Worm (Caenorhabditis elegans) whole organism, L4 larva: ENCODE data around the gene ets-5.

Experiments
- D1046.2 ChIP-seq: fragments of 200-800 bp; sonication (Bioruptor generic); IDR thresholded peaks from 2 replicates; pipeline ENCODE4 v1.3.6; 2022; ENCODE audit warnings: missing genetic modification characterization, missing compliant biosample characterization
- F49E8.2 ChIP-seq: sonication (generic microtip); optimal IDR thresholded peaks from 2 replicates; lab custom pipeline; 2016; ENCODE audit warnings: missing compliant biosample characterization, mild to moderate bottlenecking, missing genetic modification characterization, borderline replicate concordance
- T20F7.1 ChIP-seq: fragments of 200-800 bp; sonication (Bioruptor generic); optimal IDR thresholded peaks from 2 replicates; lab custom pipeline; 2018; ENCODE audit warnings: mild to moderate bottlenecking, missing genetic modification characterization, missing compliant biosample characterization
- Y75B8A.6 ChIP-seq: fragments of 200-800 bp; sonication (Bioruptor generic); IDR thresholded peaks from 2 replicates; pipeline ENCODE4 v1.3.6; 2022; ENCODE audit warnings: missing genetic modification reagents, missing genetic modification characterization, missing compliant biosample characterization
- ZK337.2 ChIP-seq: fragments of 200-800 bp; sonication (Bioruptor generic); IDR thresholded peaks from 2 replicates; pipeline ENCODE4 v1.3.6; 2022; ENCODE audit warnings: missing genetic modification reagents, missing genetic modification characterization, missing compliant biosample characterization
- ama-1 ChIP-seq: fragments of 150-350 bp; optimal IDR thresholded peaks from 2 replicates; lab custom pipeline; 2014; ENCODE audit warnings: inconsistent platforms, mixed read lengths
- ceh-28 ChIP-seq: fragments of 150-350 bp; optimal IDR thresholded peaks from 2 replicates; lab custom pipeline; 2014; ENCODE audit warnings: missing biosample characterization, missing genetic modification reagents, missing genetic modification characterization
- ceh-44 ChIP-seq: fragments of 200-800 bp; sonication (Bioruptor generic); IDR thresholded peaks from 2 replicates; pipeline ENCODE4 v1.3.6; 2022; ENCODE audit warnings: missing genetic modification reagents, missing genetic modification characterization, missing compliant biosample characterization
- ceh-62 ChIP-seq: sonication (generic microtip); optimal IDR thresholded peaks from 2 replicates; lab custom pipeline; 2017; ENCODE audit warnings: missing biosample characterization, missing genetic modification characterization
- ceh-82 ChIP-seq: sonication (generic microtip); optimal IDR thresholded peaks from 2 replicates; lab custom pipeline; 2017; ENCODE audit warnings: missing biosample characterization, missing genetic modification characterization
- ctbp-1 ChIP-seq: fragments of 200-800 bp; sonication (Bioruptor generic); IDR thresholded peaks from 2 replicates; pipeline ENCODE4 v1.3.6; 2022; ENCODE audit warnings: missing genetic modification reagents, missing genetic modification characterization, missing compliant biosample characterization
- daf-16 ChIP-seq, 3 experiments: sonication (generic microtip); optimal IDR thresholded peaks; 2 replicates each; lab custom pipeline; 2016 to 2017; ENCODE audit warnings: missing genetic modification characterization in 3 of 3, missing genetic modification reagents in 3 of 3, mild to moderate bottlenecking in 2 of 3, missing compliant biosample characterization in 2 of 3, missing biosample characterization in 1 of 3, moderate library complexity in 1 of 3
- daf-19 ChIP-seq: fragments of 200-800 bp; sonication (Bioruptor generic); conservative IDR thresholded peaks from 2 replicates; pipeline ENCODE4 v1.3.6; 2022; ENCODE audit warnings: missing genetic modification characterization, missing compliant biosample characterization
- dmd-6 ChIP-seq: fragments of 200-800 bp; sonication (Bioruptor generic); IDR thresholded peaks from 2 replicates; pipeline ENCODE4 v1.3.6; 2022; ENCODE audit warnings: missing genetic modification reagents, missing genetic modification characterization, missing compliant biosample characterization
- dmd-8 ChIP-seq: fragments of 200-800 bp; sonication (Bioruptor generic); IDR thresholded peaks from 2 replicates; pipeline ENCODE4 v1.3.6; 2022; ENCODE audit warnings: missing genetic modification characterization, missing compliant biosample characterization
- duxl-1 ChIP-seq: sonication (generic microtip); optimal IDR thresholded peaks from 2 replicates; lab custom pipeline; 2016; ENCODE audit warnings: mild to moderate bottlenecking, missing genetic modification characterization, moderate library complexity, missing compliant biosample characterization; ENCODE audit not compliant: poor library complexity
- dve-1 ChIP-seq: sonication (generic microtip); optimal IDR thresholded peaks from 2 replicates; lab custom pipeline; 2017; ENCODE audit warnings: antibody characterized with exemption, mild to moderate bottlenecking, missing genetic modification characterization, missing compliant biosample characterization; ENCODE audit not compliant: insufficient read depth
- egl-43 ChIP-seq: fragments of 200-800 bp; sonication (Bioruptor generic); IDR thresholded peaks from 2 replicates; pipeline ENCODE4 v1.3.6; 2022; ENCODE audit warnings: missing genetic modification reagents, missing genetic modification characterization, missing compliant biosample characterization
- hlh-11 ChIP-seq: fragments of 200-800 bp; sonication (Bioruptor generic); optimal IDR thresholded peaks from 2 replicates; lab custom pipeline; 2018; ENCODE audit warnings: mild to moderate bottlenecking, missing genetic modification characterization, missing compliant biosample characterization
- hlh-30 ChIP-seq: sonication (generic microtip); optimal IDR thresholded peaks from 2 replicates; lab custom pipeline; 2017; ENCODE audit warnings: antibody characterized with exemption, mild to moderate bottlenecking, missing genetic modification characterization, missing compliant biosample characterization; ENCODE audit not compliant: insufficient read depth
- hmg-1.1 ChIP-seq: fragments of 200-800 bp; sonication (Bioruptor generic); IDR thresholded peaks from 2 replicates; pipeline ENCODE4 v1.3.6; 2022; ENCODE audit warnings: missing genetic modification reagents, missing genetic modification characterization, missing compliant biosample characterization
- jun-1 ChIP-seq: fragments of 150-350 bp; optimal IDR thresholded peaks from 2 replicates; lab custom pipeline; 2014; ENCODE audit warnings: missing biosample characterization, missing genetic modification reagents, missing genetic modification characterization
- lim-7 ChIP-seq: fragments of 200-800 bp; sonication (Bioruptor generic); IDR thresholded peaks from 2 replicates; pipeline ENCODE4 v1.3.6; 2022; ENCODE audit warnings: missing genetic modification characterization, missing compliant biosample characterization
- madf-5 ChIP-seq, 2 experiments: fragments of 200-800 bp; sonication (Bioruptor generic); IDR thresholded peaks; 2 replicates each; pipeline ENCODE4 v1.3.6; 2022; ENCODE audit warnings: missing compliant biosample characterization in 2 of 2, missing genetic modification characterization in 2 of 2
- mdl-1 ChIP-seq, 2 experiments: fragments of 150-350 bp in 1 of 2; sonication (generic microtip) in 1 of 2; optimal IDR thresholded peaks; 2 replicates each; lab custom pipeline; 2014 to 2017; ENCODE audit warnings: missing biosample characterization in 2 of 2, missing genetic modification characterization in 2 of 2
- mep-1 ChIP-seq: fragments of 150-350 bp; sonication (generic microtip); optimal IDR thresholded peaks from 3 replicates; lab custom pipeline; 2014; ENCODE audit warnings: missing biosample characterization, missing genetic modification characterization
- mes-2 ChIP-seq: sonication (generic microtip); optimal IDR thresholded peaks from 2 replicates; lab custom pipeline; 2016; ENCODE audit warnings: missing genotype, mild to moderate bottlenecking, missing genetic modification characterization, missing compliant biosample characterization; ENCODE audit not compliant: poor library complexity, severe bottlenecking
- nhr-10 ChIP-seq: fragments of 150-350 bp; optimal IDR thresholded peaks from 2 replicates; lab custom pipeline; 2014; ENCODE audit warnings: missing biosample characterization, missing genetic modification characterization
- nhr-102 ChIP-seq: sonication (generic microtip); optimal IDR thresholded peaks from 2 replicates; lab custom pipeline; 2016; ENCODE audit warnings: mild to moderate bottlenecking, missing genetic modification characterization, moderate library complexity, missing compliant biosample characterization
- nhr-111 ChIP-seq: fragments of 200-800 bp; sonication (Bioruptor generic); optimal IDR thresholded peaks from 2 replicates; lab custom pipeline; 2018; ENCODE audit warnings: mild to moderate bottlenecking, missing genetic modification characterization, missing compliant biosample characterization
- nhr-28 ChIP-seq: fragments of 150-350 bp; optimal IDR thresholded peaks from 2 replicates; lab custom pipeline; 2014; ENCODE audit warnings: missing biosample characterization, missing genetic modification characterization
- nhr-42 ChIP-seq: fragments of 200-800 bp; sonication (Bioruptor generic); IDR thresholded peaks from 2 replicates; pipeline ENCODE4 v1.3.6; 2022; ENCODE audit warnings: missing genetic modification characterization, missing compliant biosample characterization
- nhr-48 ChIP-seq: sonication (generic microtip); optimal IDR thresholded peaks from 2 replicates; lab custom pipeline; 2016; ENCODE audit warnings: mild to moderate bottlenecking, missing genetic modification characterization, missing compliant biosample characterization
- nhr-6 ChIP-seq: fragments of 150-350 bp; optimal IDR thresholded peaks from 2 replicates; lab custom pipeline; 2014; ENCODE audit warnings: missing biosample characterization, missing genetic modification characterization
- nhr-76 ChIP-seq: fragments of 150-350 bp; optimal IDR thresholded peaks from 2 replicates; lab custom pipeline; 2014; ENCODE audit warnings: missing biosample characterization, missing genetic modification characterization
- nhr-77 ChIP-seq: fragments of 150-350 bp; optimal IDR thresholded peaks from 2 replicates; lab custom pipeline; 2014; ENCODE audit warnings: missing biosample characterization, missing genetic modification characterization
- pha-4 ChIP-seq, 2 experiments: fragments of 150-350 bp in 1 of 2; fragments of 200-800 bp in 1 of 2; sonication (Bioruptor generic) in 1 of 2; IDR thresholded peaks in 1 of 2; optimal IDR thresholded peaks in 1 of 2; 2 replicates each; pipeline versions ENCODE4 v1.3.6 to Lab custom; 2014 to 2022; ENCODE audit warnings: missing genetic modification characterization in 2 of 2, missing genetic modification reagents in 2 of 2, missing biosample characterization in 1 of 2, missing compliant biosample characterization in 1 of 2
- rbr-2 ChIP-seq: sonication (generic microtip); optimal IDR thresholded peaks from 2 replicates; lab custom pipeline; 2016; ENCODE audit warnings: missing genotype, missing genetic modification characterization, missing compliant biosample characterization
- sdz-12 ChIP-seq: fragments of 200-800 bp; sonication (Bioruptor generic); optimal IDR thresholded peaks from 2 replicates; lab custom pipeline; 2018; ENCODE audit warnings: mild to moderate bottlenecking, missing genetic modification characterization, missing compliant biosample characterization
- spr-1 ChIP-seq: sonication (generic microtip); optimal IDR thresholded peaks from 2 replicates; lab custom pipeline; 2016; ENCODE audit warnings: mild to moderate bottlenecking, missing genetic modification characterization, missing compliant biosample characterization
- tag-97 ChIP-seq: fragments of 200-800 bp; sonication (Bioruptor generic); IDR thresholded peaks from 2 replicates; pipeline ENCODE4 v1.3.6; 2022; ENCODE audit warnings: missing genetic modification characterization, missing compliant biosample characterization
- tra-1 ChIP-seq: fragments of 200-800 bp; sonication (Bioruptor generic); IDR thresholded peaks from 2 replicates; pipeline ENCODE4 v1.3.6; 2022; ENCODE audit warnings: missing genetic modification reagents, missing genetic modification characterization, missing compliant biosample characterization
- unc-62 ChIP-seq, 3 experiments: fragments of 150-350 bp in 1 of 3; sonication (generic microtip); optimal IDR thresholded peaks in 2 of 3; peaks in 1 of 3; 1 replicate in 1 of 3; 2 replicates in 2 of 3; lab custom pipeline; 2014 to 2017; ENCODE audit warnings: missing biosample characterization in 3 of 3, missing genetic modification characterization in 3 of 3, missing genetic modification reagents in 3 of 3, missing genotype in 1 of 3
- zag-1 ChIP-seq: fragments of 150-350 bp; optimal IDR thresholded peaks from 2 replicates; lab custom pipeline; 2014; ENCODE audit warnings: missing biosample characterization, missing genetic modification characterization
- zfp-2 ChIP-seq: sonication (generic microtip); optimal IDR thresholded peaks from 2 replicates; lab custom pipeline; 2016; ENCODE audit warnings: mild to moderate bottlenecking, missing genetic modification characterization, missing compliant biosample characterization
- zip-2 ChIP-seq: fragments of 150-350 bp; optimal IDR thresholded peaks from 2 replicates; lab custom pipeline; 2014; ENCODE audit warnings: missing biosample characterization, missing genetic modification characterization
- ztf-11 ChIP-seq: fragments of 150-350 bp; optimal IDR thresholded peaks from 2 replicates; lab custom pipeline; 2014; ENCODE audit warnings: missing biosample characterization, missing genetic modification characterization

ets-5 gene

ce11 chrX:5079297-5079696, 5.0 kb downstream of the ets-5 start (continued):
- no peak for TF ChIP-seq nhr-102 (tag; lab: Kevin White, UChicago)
- no peak for TF ChIP-seq F49E8.2
- TF ChIP-seq unc-62 (GFP tag; optimal IDR thresholded peaks at IDR 0.05 in 1 of 2; lab: Kevin White, UChicago), result peak in 1 of 2 experiments; percentile 35
- TF ChIP-seq unc-62 (tag; optimal IDR thresholded peaks at IDR 0.05; lab: Kevin White, UChicago), result no peak
- no peak for TF ChIP-seq nhr-76 (tag; lab: Kevin White, UChicago)
- TF ChIP-seq tra-1, result 0 out of 2 replicates have a peak, but pooled peaks have one; percentile 17
- TF ChIP-seq D1046.2, result no peak
- no peak for TF ChIP-seq nhr-6 (tag; lab: Kevin White, UChicago)
- TF ChIP-seq T20F7.1 (GFP tag; lab: Kevin White, UChicago), result no peak
- TF ChIP-seq dmd-8 (GFP tag; lab: Robert Waterston, UW), result no peak
- TF ChIP-seq nhr-10 (tag; lab: Kevin White, UChicago), result no peak
- TF ChIP-seq nhr-28 (tag; lab: Kevin White, UChicago), result peak; percentile 15
- no peak for TF ChIP-seq ceh-44 (GFP tag; lab: Robert Waterston, UW)
- TF ChIP-seq jun-1 (tag; lab: Kevin White, UChicago), result no peak
- TF ChIP-seq spr-1, result no peak
- no peak for TF ChIP-seq hlh-30 (tag; lab: Kevin White, UChicago)
- TF ChIP-seq ceh-62 (tag; lab: Kevin White, UChicago), result no peak
- TF ChIP-seq pha-4 (GFP tag; IDR thresholded peaks at IDR 0.05; lab: Robert Waterston, UW), result no peak
- no peak for TF ChIP-seq pha-4 (tag; optimal IDR thresholded peaks at IDR 0.05; lab: Kevin White, UChicago)
- no peak for TF ChIP-seq duxl-1
- TF ChIP-seq zag-1 (tag; lab: Kevin White, UChicago), result no peak
- no peak for TF ChIP-seq ama-1 (lab: Kevin White, UChicago)
- no peak for TF ChIP-seq zfp-2 (tag; lab: Kevin White, UChicago)
- TF ChIP-seq nhr-48 (tag; lab: Kevin White, UChicago), result no peak
- TF ChIP-seq tag-97 (GFP tag; lab: Robert Waterston, UW), result no peak
- no peak for TF ChIP-seq sdz-12 (GFP tag; lab: Kevin White, UChicago)
- no peak for TF ChIP-seq ceh-82
- no peak for TF ChIP-seq daf-19 (GFP tag; lab: Robert Waterston, UW)

ce11 chrX:5077696-5078343, 6.5 kb downstream of the ets-5 start, which contains the start of gene cal-5:
TSS of gene cal-5 (minus strand) at chrX:5077961.
- no peak for TF ChIP-seq madf-5 (GFP tag; IDR thresholded peaks at IDR 0.05; lab: Robert Waterston, UW)
- TF ChIP-seq nhr-28 (tag; lab: Kevin White, UChicago), result peak; percentile 9
- peak; percentile 24 for TF ChIP-seq nhr-77
- peak; percentile 23 for TF ChIP-seq mep-1 (tag; lab: Kevin White, UChicago)
- peak; percentile 24; the same call in 1 of the 2 replicates for TF ChIP-seq hmg-1.1 (GFP tag; lab: Robert Waterston, UW)
- TF ChIP-seq nhr-42 (GFP tag; lab: Robert Waterston, UW), result 0 out of 2 replicates have a peak, but pooled peaks have one; percentile 31
- TF ChIP-seq nhr-10 (tag; lab: Kevin White, UChicago), result no peak
- no peak for TF ChIP-seq zip-2 (tag; lab: Kevin White, UChicago)
- no peak for TF ChIP-seq lim-7 (GFP tag; lab: Robert Waterston, UW)
- TF ChIP-seq rbr-2 (tag; lab: Kevin White, UChicago), result peak; percentile 45
- TF ChIP-seq mes-2, result peak; percentile 16
- peak; percentile 2 for TF ChIP-seq dve-1 (tag; lab: Kevin White, UChicago)
- TF ChIP-seq daf-16 (GFP tag; optimal IDR thresholded peaks at IDR 0.05; lab: Kevin White, UChicago), result no peak
- TF ChIP-seq daf-16 (tag; optimal IDR thresholded peaks at IDR 0.05; lab: Kevin White, UChicago), result peak; percentile 64
- TF ChIP-seq dmd-6 (GFP tag; lab: Robert Waterston, UW), result peak; percentile 74
- no peak for TF ChIP-seq ztf-11
- 0 out of 2 replicates have a peak, but pooled peaks have one; percentile 15 for TF ChIP-seq ctbp-1 (GFP tag; lab: Robert Waterston, UW)
- peak in 1 of 2 experiments; percentile 88 for TF ChIP-seq unc-62 (GFP tag; optimal IDR thresholded peaks at IDR 0.05 in 1 of 2; lab: Kevin White, UChicago)
- no peak for TF ChIP-seq unc-62 (tag; optimal IDR thresholded peaks at IDR 0.05; lab: Kevin White, UChicago)
- no peak for TF ChIP-seq ceh-28 (tag; lab: Kevin White, UChicago)
- no peak for TF ChIP-seq Y75B8A.6
- TF ChIP-seq hlh-11 (tag; lab: Kevin White, UChicago), result peak; percentile 79
- no peak for TF ChIP-seq nhr-111 (GFP tag; lab: Kevin White, UChicago)
- TF ChIP-seq jun-1 (tag; lab: Kevin White, UChicago), result no peak
- TF ChIP-seq dmd-8 (GFP tag; lab: Robert Waterston, UW), result no peak
- TF ChIP-seq ZK337.2 (GFP tag; lab: Robert Waterston, UW), result 0 out of 2 replicates have a peak, but pooled peaks have one; percentile 13
- peak; percentile 25 to 59 for TF ChIP-seq mdl-1 (tag; optimal IDR thresholded peaks at IDR 0.05; lab: Kevin White, UChicago)
- TF ChIP-seq egl-43, result peak; percentile 35; the same call in 1 of the 2 replicates
